Worm (Caenorhabditis elegans): ENCODE measurements around the gene F59B2.13.

DNA sequence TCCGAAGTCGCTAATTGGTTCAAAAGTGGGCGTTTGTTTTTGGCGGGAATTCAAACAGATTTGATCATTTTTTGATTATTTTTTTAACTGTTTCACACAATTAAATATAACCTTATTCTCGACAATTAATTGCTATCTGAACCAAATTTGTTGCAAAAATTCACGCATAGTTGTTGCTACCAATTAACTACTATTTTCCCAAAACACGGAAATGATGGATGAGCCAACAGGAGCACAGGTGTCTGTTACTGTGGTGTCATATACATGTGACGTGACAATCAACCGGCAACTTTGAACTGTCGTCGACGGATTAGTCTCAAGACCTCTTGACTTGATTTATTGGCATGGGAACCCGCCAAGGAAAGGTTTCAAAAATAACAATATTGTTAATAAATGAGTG lies 45.9 kb upstream of the F59B2.13 start:
- TF ChIP-seq lsl-1 (GFP tag; optimal IDR thresholded peaks at IDR 0.05), result no peak
- TF ChIP-seq T26A5.8 (tag; optimal IDR thresholded peaks at IDR 0.05), result no peak
- TF ChIP-seq unc-130 (GFP tag; optimal IDR thresholded peaks at IDR 0.05), result no peak
